Fruit fly (Drosophila melanogaster) whole organism, pupa: Measurements from ENCODE around the gene Uba4.

Source experiments
- CG10348 ChIP-seq: fragments of 200-800 bp; sonication (Bioruptor generic); IDR thresholded peaks from 2 replicates; pipeline ENCODE4 v1.3.6; 2022; ENCODE audit warnings: missing biosample characterization, missing genetic modification characterization
- CG12605 ChIP-seq: fragments of 200-800 bp; sonication (Bioruptor generic); IDR thresholded peaks from 2 replicates; pipeline ENCODE4 v1.3.6; 2022; ENCODE audit warnings: missing biosample characterization, missing genetic modification characterization
- CG13204 ChIP-seq: fragments of 200-800 bp; sonication (Bioruptor generic); optimal IDR thresholded peaks from 2 replicates; lab custom pipeline; 2018; ENCODE audit warnings: missing biosample characterization, mild to moderate bottlenecking, missing genetic modification characterization, moderate library complexity
- CG14655 ChIP-seq: fragments of 200-800 bp; sonication (Bioruptor generic); optimal IDR thresholded peaks from 3 replicates; lab custom pipeline; 2017; ENCODE audit warnings: mild to moderate bottlenecking, missing biosample characterization, missing genetic modification reagents, missing genetic modification characterization
- CG15710 ChIP-seq: fragments of 200-800 bp; sonication (Bioruptor generic); optimal IDR thresholded peaks from 2 replicates; lab custom pipeline; 2018; ENCODE audit warnings: missing biosample characterization, mild to moderate bottlenecking, missing genetic modification characterization, moderate library complexity
- CG17806 ChIP-seq: fragments of 200-800 bp; sonication (Bioruptor generic); optimal IDR thresholded peaks from 2 replicates; lab custom pipeline; 2018; ENCODE audit warnings: missing biosample characterization, mild to moderate bottlenecking, missing genetic modification characterization, moderate library complexity
- CG32121 ChIP-seq: fragments of 200-800 bp; sonication (Bioruptor generic); IDR thresholded peaks from 2 replicates; pipeline ENCODE4 v1.3.6; 2022; ENCODE audit warnings: missing biosample characterization, missing genetic modification characterization
- CG34367 ChIP-seq: fragments of 200-800 bp; sonication (Bioruptor generic); optimal IDR thresholded peaks from 2 replicates; lab custom pipeline; 2018; ENCODE audit warnings: missing biosample characterization, mild to moderate bottlenecking, missing genetic modification characterization
- CG4496 ChIP-seq: fragments of 200-800 bp; sonication (Bioruptor generic); IDR thresholded peaks from 3 replicates; pipeline ENCODE4 v1.3.6; 2022; ENCODE audit warnings: missing biosample characterization, missing genetic modification characterization
- CG8159 ChIP-seq: fragments of 200-800 bp; sonication (Bioruptor generic); optimal IDR thresholded peaks from 3 replicates; lab custom pipeline; 2018; ENCODE audit warnings: missing biosample characterization, mild to moderate bottlenecking, missing genetic modification characterization, moderate library complexity
- CG8301 ChIP-seq: fragments of 200-800 bp; sonication (Bioruptor generic); optimal IDR thresholded peaks from 2 replicates; lab custom pipeline; 2018; ENCODE audit warnings: missing biosample characterization, mild to moderate bottlenecking, missing genetic modification characterization
- CG9948 ChIP-seq: fragments of 200-800 bp; sonication (Bioruptor generic); optimal IDR thresholded peaks from 2 replicates; lab custom pipeline; 2018; ENCODE audit warnings: missing biosample characterization, mild to moderate bottlenecking, missing genetic modification characterization, moderate library complexity
- D1 ChIP-seq: fragments of 200-800 bp; sonication (Bioruptor generic); optimal IDR thresholded peaks from 2 replicates; lab custom pipeline; 2018; ENCODE audit warnings: missing biosample characterization, mild to moderate bottlenecking, missing genetic modification characterization, moderate library complexity
- EcR ChIP-seq: fragments of 200-800 bp; sonication (Bioruptor generic); optimal IDR thresholded peaks from 3 replicates; lab custom pipeline; 2019; ENCODE audit warnings: missing biosample characterization, missing genetic modification characterization, mild to moderate bottlenecking, moderate library complexity, missing genetic modification reagents
- Ets98B ChIP-seq: fragments of 200-800 bp; sonication (Bioruptor generic); IDR thresholded peaks from 2 replicates; pipeline ENCODE4 v1.3.6; 2022; ENCODE audit warnings: missing biosample characterization, missing genetic modification characterization
- Pif1A ChIP-seq: fragments of 200-800 bp; sonication (Bioruptor generic); optimal IDR thresholded peaks from 3 replicates; lab custom pipeline; 2016; ENCODE audit warnings: missing biosample characterization, missing genetic modification characterization
- Pif1B ChIP-seq: fragments of 200-800 bp; sonication (Bioruptor generic); optimal IDR thresholded peaks from 3 replicates; lab custom pipeline; 2016; ENCODE audit warnings: missing biosample characterization, missing genetic modification characterization
- Snoo ChIP-seq: fragments of 200-800 bp; sonication (Bioruptor generic); optimal IDR thresholded peaks from 3 replicates; lab custom pipeline; 2017; ENCODE audit warnings: missing biosample characterization, mild to moderate bottlenecking, missing genetic modification characterization, inconsistent platforms
- fd96Ca ChIP-seq: fragments of 200-800 bp; sonication (Bioruptor generic); IDR thresholded peaks from 3 replicates; pipeline ENCODE4 v1.3.6; 2022; ENCODE audit warnings: missing biosample characterization, missing genetic modification characterization
- gl ChIP-seq: fragments of 200-800 bp; sonication (Bioruptor generic); optimal IDR thresholded peaks from 2 replicates; lab custom pipeline; 2018; ENCODE audit warnings: missing biosample characterization, mild to moderate bottlenecking, missing genetic modification characterization
- rn ChIP-seq: fragments of 200-800 bp; sonication (Bioruptor generic); IDR thresholded peaks from 2 replicates; pipeline ENCODE4 v1.3.6; 2022; ENCODE audit warnings: missing biosample characterization, missing genetic modification characterization

The Uba4 gene

DNA sequence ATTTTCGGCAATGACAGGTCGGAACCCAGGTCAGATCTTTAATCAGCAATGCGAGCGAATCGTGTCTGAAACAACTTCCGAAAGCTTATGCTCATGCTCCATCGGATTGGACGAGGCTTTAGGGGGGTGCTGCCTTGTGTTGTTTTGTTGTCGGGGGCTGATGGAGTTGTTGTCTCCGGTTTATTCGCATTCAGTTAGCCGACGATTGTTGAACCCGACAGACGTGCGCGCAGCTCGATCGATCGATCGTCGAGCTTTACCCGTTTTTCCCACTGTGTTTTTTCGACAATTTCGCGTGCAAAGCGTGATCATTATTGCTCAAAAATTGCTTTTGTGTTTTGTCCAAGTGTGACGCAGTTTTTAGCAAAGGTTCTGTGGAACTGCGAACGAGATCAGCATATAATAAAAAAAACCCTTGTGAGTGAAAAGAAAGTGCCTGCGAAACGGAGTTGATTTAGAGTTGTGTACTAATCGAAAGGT, 11.8 kb downstream of the Uba4 start, which contains the start of gene CG17834:
Gene CG17834 (plus strand): TSS at position 191 of the 480 bp plus-strand sequence.
- TF ChIP-seq gl (tag; lab: Kevin White, UChicago) (no peak), CG32121 (GFP tag; lab: Robert Waterston, UW) (no peak), D1 (tag; lab: Kevin White, UChicago) (no peak), CG17806 (tag; lab: Kevin White, UChicago) (no peak), fd96Ca (GFP tag; lab: Robert Waterston, UW) (no peak), CG8159 (tag; lab: Kevin White, UChicago) (no peak), CG4496 (GFP tag; lab: Robert Waterston, UW) (peak; percentile 49; the same call in 1 of the 3 replicates), EcR (GFP tag; lab: Kevin White, UChicago) (peak; percentile 81), Snoo (tag; lab: Kevin White, UChicago) (peak; percentile 34), CG34367 (tag; lab: Kevin White, UChicago) (no peak), Pif1B (no peak), CG15710 (no peak), CG9948 (tag; lab: Kevin White, UChicago) (no peak), Ets98B (GFP tag; lab: Robert Waterston, UW) (peak; percentile 64; the same call in 1 of the 2 replicates), CG10348 (no peak), CG8301 (no peak), Pif1A (GFP tag; lab: Kevin White, UChicago) (no peak), CG14655 (GFP tag; lab: Kevin White, UChicago) (no peak), CG13204 (no peak)

DNA sequence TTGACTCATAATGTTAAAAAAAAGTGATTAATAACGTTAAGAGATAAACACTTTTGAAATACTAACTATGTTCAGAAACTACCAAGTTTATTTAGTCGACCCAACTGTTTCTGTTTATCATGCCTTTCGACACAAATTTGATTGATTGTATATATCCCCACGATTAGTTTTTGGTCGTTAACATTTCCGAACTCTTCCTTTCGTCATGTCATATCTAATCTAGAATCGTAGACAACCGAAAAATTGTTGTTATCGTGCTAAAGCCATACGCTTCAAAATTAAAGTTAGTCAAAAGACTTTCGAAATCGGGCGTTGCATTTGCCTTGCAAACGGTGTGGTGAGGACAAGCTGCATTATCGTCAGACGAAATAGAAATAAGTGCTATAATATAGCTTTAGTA, 13.0 kb downstream of the Uba4 start:
- TF ChIP-seq Pif1A (GFP tag; lab: Kevin White, UChicago) (no peak), CG17806 (tag; lab: Kevin White, UChicago) (no peak), CG9948 (tag; lab: Kevin White, UChicago) (no peak), CG34367 (tag; lab: Kevin White, UChicago) (no peak), Pif1B (no peak), EcR (GFP tag; lab: Kevin White, UChicago) (no peak), CG8159 (tag; lab: Kevin White, UChicago) (no peak)
- TF ChIP-seq, all 21 proteins: peak for 0

DNA sequence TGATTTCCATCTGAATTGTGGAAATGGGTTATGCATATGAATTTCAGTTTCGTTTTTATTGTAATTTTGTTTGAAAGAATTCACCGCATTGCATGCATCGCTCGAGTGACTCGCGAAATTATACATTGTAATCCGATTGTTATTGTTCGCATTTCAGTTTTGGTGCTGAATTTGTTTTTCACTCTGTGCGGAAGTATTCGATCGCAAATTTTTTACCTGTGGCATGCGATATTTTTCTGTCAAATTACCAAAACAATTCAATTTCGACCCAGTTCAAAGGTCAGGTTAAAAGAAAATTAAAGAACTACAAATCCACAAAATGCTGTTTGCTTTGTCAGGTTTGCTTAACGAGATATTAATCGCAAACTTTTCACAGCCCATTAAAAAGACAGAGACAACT, 15.6 kb downstream of the Uba4 start:
- no peak for TF ChIP-seq fd96Ca (GFP tag; lab: Robert Waterston, UW)

DNA sequence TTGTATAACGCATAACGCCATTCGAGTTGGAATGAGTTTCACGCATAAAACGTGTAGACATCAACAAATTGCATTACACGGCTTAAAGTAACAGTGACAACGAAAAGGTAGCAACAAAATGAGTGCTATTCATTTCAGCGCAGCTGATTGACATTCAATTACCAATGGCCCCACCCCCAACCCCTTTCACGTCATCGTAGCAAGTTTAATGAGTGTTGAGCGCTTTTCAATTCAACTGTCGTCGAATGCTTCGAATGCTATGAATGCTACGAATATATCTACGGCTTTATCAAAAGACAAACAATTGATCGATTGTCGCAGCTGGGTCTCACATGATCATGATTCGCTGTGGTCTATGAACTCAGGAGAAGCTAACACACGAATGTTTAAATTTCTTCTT, 16.4 kb downstream of the Uba4 start:
- TF ChIP-seq fd96Ca (GFP tag; lab: Robert Waterston, UW) = no peak
- TF ChIP-seq Ets98B (GFP tag; lab: Robert Waterston, UW) = no peak
- TF ChIP-seq CG13204 = no peak

DNA sequence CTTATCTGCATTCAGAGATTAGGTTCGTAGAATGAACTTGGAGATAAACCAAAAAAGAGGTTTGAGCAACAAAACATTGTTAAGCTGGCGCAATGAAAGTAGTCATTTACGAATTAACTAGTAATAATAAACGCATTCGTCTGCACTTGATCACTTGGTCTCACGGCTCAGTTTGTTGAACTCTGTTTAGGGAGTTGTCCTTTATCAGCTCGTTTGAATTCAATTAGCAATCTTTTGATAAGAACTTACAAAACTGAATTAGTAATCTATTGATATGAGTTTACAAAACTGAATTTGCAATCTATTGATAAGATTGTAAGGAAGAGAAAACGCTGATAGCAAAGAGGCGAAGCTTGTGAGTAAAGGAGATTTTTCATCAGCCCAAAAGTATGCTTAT, 16.9 kb downstream of the Uba4 start:
- TF ChIP-seq CG4496 (GFP tag; lab: Robert Waterston, UW) = no peak
- no peak for TF ChIP-seq CG34367 (tag; lab: Kevin White, UChicago)
- no peak for TF ChIP-seq D1 (tag; lab: Kevin White, UChicago)
- TF ChIP-seq CG15710 = no peak
- no peak for TF ChIP-seq CG32121 (GFP tag; lab: Robert Waterston, UW)
- no peak for TF ChIP-seq Pif1A (GFP tag; lab: Kevin White, UChicago)
- TF ChIP-seq fd96Ca (GFP tag; lab: Robert Waterston, UW) = no peak
- TF ChIP-seq CG8159 (tag; lab: Kevin White, UChicago) = no peak
- TF ChIP-seq CG9948 (tag; lab: Kevin White, UChicago) = no peak
- no peak for TF ChIP-seq gl (tag; lab: Kevin White, UChicago)
- no peak for TF ChIP-seq CG10348

DNA sequence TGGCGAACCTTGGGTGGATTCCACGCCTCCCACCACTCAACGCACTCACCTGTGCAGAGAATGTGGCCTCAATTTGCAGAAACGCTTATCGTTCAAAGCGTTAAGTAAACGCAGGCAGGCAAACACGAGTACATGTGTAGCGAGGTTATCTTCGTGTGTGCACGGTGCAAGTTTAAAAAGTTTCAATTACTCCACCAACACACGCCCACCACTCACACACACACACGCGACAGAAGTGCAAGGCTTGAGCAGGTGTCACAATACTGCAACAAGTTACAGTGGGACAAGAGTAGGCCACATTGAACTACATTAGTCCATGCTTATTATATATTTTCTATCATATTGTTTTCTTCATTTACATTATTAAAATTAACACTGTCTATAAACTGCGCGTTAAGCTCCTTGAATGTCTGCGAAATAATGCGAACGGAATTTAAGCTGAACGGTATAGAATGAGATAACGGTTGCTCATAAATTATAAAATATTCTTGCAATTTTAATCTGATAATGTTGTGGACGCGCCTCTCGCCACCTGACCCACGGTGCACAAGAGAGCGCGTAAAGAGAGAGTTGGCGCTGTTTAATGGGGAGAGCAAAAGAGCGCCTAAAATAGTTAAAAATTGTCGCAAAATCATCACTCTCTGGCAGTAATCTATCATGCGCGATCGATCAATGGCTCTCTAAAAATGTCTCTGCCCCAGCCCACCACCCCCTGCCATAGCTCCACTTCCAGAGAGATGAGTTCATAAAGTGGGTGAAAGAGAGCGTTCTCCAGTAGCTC, 17.5 kb downstream of the Uba4 start:
- TF ChIP-seq Ets98B (GFP tag; lab: Robert Waterston, UW) (peak; percentile 96), CG4496 (GFP tag; lab: Robert Waterston, UW) (peak; percentile 96), CG17806 (tag; lab: Kevin White, UChicago) (peak; percentile 97), rn (GFP tag; lab: Robert Waterston, UW) (peak; percentile 96), EcR (GFP tag; lab: Kevin White, UChicago) (peak; percentile 88), Pif1B (peak; percentile 98), D1 (tag; lab: Kevin White, UChicago) (peak; percentile 98), CG14655 (GFP tag; lab: Kevin White, UChicago) (peak; percentile 98), CG12605 (GFP tag; lab: Robert Waterston, UW) (peak; percentile 95), Pif1A (GFP tag; lab: Kevin White, UChicago) (peak; percentile 98), CG34367 (tag; lab: Kevin White, UChicago) (peak; percentile 97), CG9948 (tag; lab: Kevin White, UChicago) (peak; percentile 99), fd96Ca (GFP tag; lab: Robert Waterston, UW) (peak; percentile 98), gl (tag; lab: Kevin White, UChicago) (peak; percentile 94), CG15710 (peak; percentile 97), CG8159 (tag; lab: Kevin White, UChicago) (peak; percentile 97), CG10348 (peak; percentile 91), CG8301 (peak; percentile 99), CG13204 (peak; percentile 91), CG32121 (GFP tag; lab: Robert Waterston, UW) (peak; percentile 98), Snoo (tag; lab: Kevin White, UChicago) (peak; percentile 98)
- TF ChIP-seq, all 21 proteins: peak for 21
